Fruit fly (Drosophila melanogaster) whole organism, prepupa: Measurements from ENCODE around the gene Oseg4.

ENCODE experiments used
- CG10631 ChIP-seq: fragments of 200-800 bp; sonication (Bioruptor generic); optimal IDR thresholded peaks from 2 replicates; lab custom pipeline; 2016; ENCODE audit warnings: missing biosample characterization, missing genetic modification characterization
- CG11762 ChIP-seq: fragments of 200-800 bp; sonication (Bioruptor generic); optimal IDR thresholded peaks from 3 replicates; lab custom pipeline; 2016; ENCODE audit warnings: missing biosample characterization, missing genetic modification characterization; ENCODE audit not compliant: insufficient read depth
- CG11902 ChIP-seq: fragments of 200-800 bp; sonication (Bioruptor generic); optimal IDR thresholded peaks from 3 replicates; lab custom pipeline; 2016; ENCODE audit warnings: missing biosample characterization, missing genetic modification characterization
- CG1621 ChIP-seq: fragments of 200-800 bp; sonication (Bioruptor generic); optimal IDR thresholded peaks from 3 replicates; lab custom pipeline; 2018; ENCODE audit warnings: missing biosample characterization, mild to moderate bottlenecking, missing genetic modification characterization
- CG16779 ChIP-seq: fragments of 200-800 bp; sonication (Bioruptor generic); optimal IDR thresholded peaks from 3 replicates; lab custom pipeline; 2017; ENCODE audit warnings: missing biosample characterization, mild to moderate bottlenecking, missing genetic modification characterization
- CG3032 ChIP-seq: fragments of 200-800 bp; optimal IDR thresholded peaks from 2 replicates; lab custom pipeline; 2019; ENCODE audit warnings: missing biosample characterization, mild to moderate bottlenecking, missing genetic modification characterization, moderate library complexity
- CG31627 ChIP-seq: fragments of 200-800 bp; sonication (Bioruptor generic); optimal IDR thresholded peaks from 3 replicates; lab custom pipeline; 2016; ENCODE audit warnings: missing biosample characterization, missing genetic modification characterization
- CG34406 ChIP-seq: fragments of 200-800 bp; sonication (Bioruptor generic); optimal IDR thresholded peaks from 3 replicates; lab custom pipeline; 2016; ENCODE audit warnings: missing biosample characterization, missing genetic modification characterization
- CG3919 ChIP-seq: fragments of 200-800 bp; sonication (Bioruptor generic); optimal IDR thresholded peaks from 3 replicates; lab custom pipeline; 2016; ENCODE audit warnings: missing biosample characterization, missing genetic modification characterization
- CG6276 ChIP-seq: fragments of 200-800 bp; sonication (Bioruptor generic); optimal IDR thresholded peaks from 2 replicates; lab custom pipeline; 2017; ENCODE audit warnings: missing biosample characterization, mild to moderate bottlenecking, missing genetic modification characterization
- CG6808 ChIP-seq: fragments of 200-800 bp; sonication (Bioruptor generic); optimal IDR thresholded peaks from 3 replicates; lab custom pipeline; 2017; ENCODE audit warnings: missing biosample characterization, missing genetic modification characterization, mild to moderate bottlenecking, moderate library complexity, missing genetic modification reagents
- CG6854 ChIP-seq: fragments of 200-800 bp; sonication (Bioruptor generic); optimal IDR thresholded peaks from 2 replicates; lab custom pipeline; 2017; ENCODE audit warnings: missing biosample characterization, mild to moderate bottlenecking, missing genetic modification characterization
- CG8119 ChIP-seq: fragments of 200-800 bp; sonication (Bioruptor generic); IDR thresholded peaks from 3 replicates; pipeline ENCODE4 v1.3.6; 2022; ENCODE audit warnings: missing biosample characterization, missing genetic modification characterization
- CG8319 ChIP-seq: fragments of 200-800 bp; sonication (Bioruptor generic); optimal IDR thresholded peaks from 3 replicates; lab custom pipeline; 2016; ENCODE audit warnings: missing biosample characterization, missing genetic modification characterization
- CG8632 ChIP-seq: fragments of 200-800 bp; sonication (Bioruptor generic); optimal IDR thresholded peaks from 3 replicates; lab custom pipeline; 2016; ENCODE audit warnings: missing biosample characterization, missing genetic modification characterization
- Ets21C ChIP-seq: fragments of 200-800 bp; sonication (Bioruptor generic); optimal IDR thresholded peaks from 3 replicates; lab custom pipeline; 2016; ENCODE audit warnings: missing biosample characterization, missing genetic modification characterization
- Gug ChIP-seq: fragments of 200-800 bp; sonication (Bioruptor generic); IDR thresholded peaks from 2 replicates; pipeline ENCODE4 v1.3.6; 2022; ENCODE audit warnings: missing biosample characterization, missing genetic modification characterization
- Hr38 ChIP-seq: sonication (Bioruptor generic); optimal IDR thresholded peaks from 2 replicates; lab custom pipeline; 2016; ENCODE audit warnings: missing biosample characterization, missing genetic modification characterization
- Hr4 ChIP-seq: fragments of 200-800 bp; sonication (Bioruptor generic); optimal IDR thresholded peaks from 3 replicates; lab custom pipeline; 2016; ENCODE audit warnings: missing biosample characterization, missing genetic modification characterization
- Met ChIP-seq: fragments of 200-800 bp; sonication (Bioruptor generic); optimal IDR thresholded peaks from 3 replicates; lab custom pipeline; 2016; ENCODE audit warnings: missing biosample characterization, missing genetic modification characterization
- Smox ChIP-seq: fragments of 200-800 bp; sonication (Bioruptor generic); optimal IDR thresholded peaks from 3 replicates; lab custom pipeline; 2016; ENCODE audit warnings: missing biosample characterization, missing genetic modification characterization
- Sox102F ChIP-seq: fragments of 200-800 bp; sonication (Bioruptor generic); optimal IDR thresholded peaks from 2 replicates; lab custom pipeline; 2016; ENCODE audit warnings: missing biosample characterization, mild to moderate bottlenecking, missing genetic modification characterization
- Sox15 ChIP-seq: fragments of 200-800 bp; sonication (Bioruptor generic); optimal IDR thresholded peaks from 3 replicates; lab custom pipeline; 2016; ENCODE audit warnings: missing biosample characterization, missing genetic modification characterization
- achi ChIP-seq: fragments of 200-800 bp; sonication (Bioruptor generic); optimal IDR thresholded peaks from 3 replicates; lab custom pipeline; 2016; ENCODE audit warnings: missing biosample characterization, missing genetic modification characterization
- acj6 ChIP-seq: fragments of 200-800 bp; sonication (Bioruptor generic); optimal IDR thresholded peaks from 3 replicates; lab custom pipeline; 2016; ENCODE audit warnings: missing biosample characterization, missing genetic modification characterization
- cyc ChIP-seq: fragments of 200-800 bp; sonication (Bioruptor generic); optimal IDR thresholded peaks from 3 replicates; lab custom pipeline; 2016; ENCODE audit warnings: missing biosample characterization, missing genetic modification characterization
- dac ChIP-seq: fragments of 200-800 bp; sonication (Bioruptor generic); optimal IDR thresholded peaks from 2 replicates; lab custom pipeline; 2017; ENCODE audit warnings: missing biosample characterization, mild to moderate bottlenecking, missing genetic modification characterization
- eg ChIP-seq: fragments of 200-800 bp; sonication (Bioruptor generic); IDR thresholded peaks from 3 replicates; pipeline ENCODE4 v1.3.6; 2022; ENCODE audit warnings: missing biosample characterization, missing genetic modification characterization
- fd85E ChIP-seq: fragments of 200-800 bp; sonication (Bioruptor generic); optimal IDR thresholded peaks from 3 replicates; lab custom pipeline; 2016; ENCODE audit warnings: missing biosample characterization, missing genetic modification characterization
- fkh ChIP-seq: fragments of 200-800 bp; sonication (Bioruptor generic); optimal IDR thresholded peaks from 3 replicates; lab custom pipeline; 2017; ENCODE audit warnings: missing biosample characterization, mild to moderate bottlenecking, missing genetic modification characterization, moderate library complexity
- lz ChIP-seq: fragments of 200-800 bp; sonication (Bioruptor generic); optimal IDR thresholded peaks from 3 replicates; lab custom pipeline; 2016; ENCODE audit warnings: missing biosample characterization, missing genetic modification characterization
- net ChIP-seq: fragments of 200-800 bp; sonication (Bioruptor generic); optimal IDR thresholded peaks from 3 replicates; lab custom pipeline; 2016; ENCODE audit warnings: missing biosample characterization, missing genetic modification characterization
- spab ChIP-seq: fragments of 200-800 bp; sonication (Bioruptor generic); optimal IDR thresholded peaks from 2 replicates; lab custom pipeline; 2017; ENCODE audit warnings: missing biosample characterization, mild to moderate bottlenecking, missing genetic modification characterization, missing genetic modification reagents
- ss ChIP-seq, 2 experiments: fragments of 200-800 bp; sonication (Bioruptor generic); optimal IDR thresholded peaks; 2 replicates in 1 of 2; 3 replicates in 1 of 2; lab custom pipeline; 2017 to 2018; ENCODE audit warnings: mild to moderate bottlenecking in 2 of 2, missing biosample characterization in 2 of 2, missing genetic modification characterization in 2 of 2, moderate library complexity in 1 of 2
- svp ChIP-seq: fragments of 200-800 bp; sonication (Bioruptor generic); peaks from one replicate; lab custom pipeline; 2016; ENCODE audit warnings: missing biosample characterization, missing genetic modification characterization
- vri ChIP-seq: fragments of 200-800 bp; sonication (Bioruptor generic); optimal IDR thresholded peaks from 3 replicates; lab custom pipeline; 2016; ENCODE audit warnings: missing biosample characterization, mild to moderate bottlenecking, missing genetic modification characterization

Gene Oseg4

dm6 chr3L:1774713-1775648 is 39.4 kb upstream of the Oseg4 start, which contains the start of the genes CG13933 and PolD2 (continued):
- TF ChIP-seq fkh: no peak
- TF ChIP-seq CG34406 (GFP tag; lab: Kevin White, UChicago): peak; percentile 99
- no peak for TF ChIP-seq dac (GFP tag; lab: Kevin White, UChicago)
- TF ChIP-seq CG16779: peak; percentile 89
- peak; percentile 34 for TF ChIP-seq Hr38 (GFP tag; lab: Kevin White, UChicago)
- no peak for TF ChIP-seq vri (GFP tag; lab: Kevin White, UChicago)
- no peak for TF ChIP-seq spab (GFP tag; lab: Kevin White, UChicago)
- no peak for TF ChIP-seq CG3919 (GFP tag; lab: Kevin White, UChicago)
- TF ChIP-seq eg (GFP tag; lab: Robert Waterston, UW): peak; percentile 98
- TF ChIP-seq CG6854 (GFP tag; lab: Kevin White, UChicago): no peak
- TF ChIP-seq Sox15 (GFP tag; lab: Kevin White, UChicago): peak; percentile 93
- TF ChIP-seq cyc (GFP tag; lab: Kevin White, UChicago): peak; percentile 83
- peak; percentile 84 for TF ChIP-seq Gug (GFP tag; lab: Robert Waterston, UW)
- peak; percentile 97 for TF ChIP-seq CG10631 (GFP tag; lab: Kevin White, UChicago)
- peak; percentile 99 for TF ChIP-seq CG8119 (GFP tag; lab: Robert Waterston, UW)
- peak; percentile 92 for TF ChIP-seq achi (GFP tag; lab: Kevin White, UChicago)
- TF ChIP-seq CG8632 (GFP tag; lab: Kevin White, UChicago): peak; percentile 99
- peak; percentile 97 for TF ChIP-seq svp (GFP tag; lab: Kevin White, UChicago)
- no peak for TF ChIP-seq net (GFP tag; lab: Kevin White, UChicago)
- peak in 1 of 2 experiments; percentile 97 for TF ChIP-seq ss (GFP tag; optimal IDR thresholded peaks at IDR 0.05; lab: Kevin White, UChicago)
- peak; percentile 85 for TF ChIP-seq Ets21C (GFP tag; lab: Kevin White, UChicago)
- no peak for TF ChIP-seq CG6276
- peak; percentile 60 for TF ChIP-seq CG8319 (GFP tag; lab: Kevin White, UChicago)
- TF ChIP-seq acj6 (GFP tag; lab: Kevin White, UChicago): peak; percentile 99
- peak; percentile 91 for TF ChIP-seq lz (GFP tag; lab: Kevin White, UChicago)
- peak; percentile 95 for TF ChIP-seq Met (GFP tag; lab: Kevin White, UChicago)
- peak; percentile 94 for TF ChIP-seq Sox102F (GFP tag; lab: Kevin White, UChicago)

- TF ChIP-seq CG31627 (GFP tag; lab: Kevin White, UChicago): no peak
- TF ChIP-seq CG11762 (GFP tag; lab: Kevin White, UChicago): no peak
- TF ChIP-seq Ets21C (GFP tag; lab: Kevin White, UChicago): no peak
- TF ChIP-seq CG8632 (GFP tag; lab: Kevin White, UChicago): no peak
- no peak for TF ChIP-seq dac (GFP tag; lab: Kevin White, UChicago)
- TF ChIP-seq CG3032: no peak
- TF ChIP-seq CG1621 (tag; lab: Kevin White, UChicago): no peak
- no peak for TF ChIP-seq fd85E
- no peak for TF ChIP-seq spab (GFP tag; lab: Kevin White, UChicago)
- no peak for TF ChIP-seq Hr4 (GFP tag; lab: Kevin White, UChicago)
- TF ChIP-seq Smox: no peak
- TF ChIP-seq CG3919 (GFP tag; lab: Kevin White, UChicago): no peak
- no peak for TF ChIP-seq CG6808 (GFP tag; lab: Kevin White, UChicago)
- TF ChIP-seq CG11902: no peak
Observed at dm6 chr3L:1772593-1772992, 37.0 kb upstream of the Oseg4 start.

- TF ChIP-seq CG11902 (no peak), svp (GFP tag; lab: Kevin White, UChicago) (peak; percentile 9)
Observed at dm6 chr3L:1771658-1772057, 36.1 kb upstream of the Oseg4 start, which contains the start of gene Dhc62B. Gene Dhc62B (minus strand): TSS chr3L:1771758.
